Worm (Caenorhabditis elegans) whole organism, L3 larva: ENCODE data around the gene fbxc-29.

Source experiments
- R02D3.7 ChIP-seq: fragments of 150-350 bp; optimal IDR thresholded peaks from 2 replicates; lab custom pipeline; 2014; ENCODE audit warnings: missing biosample characterization, missing genetic modification characterization
- ZK546.5 ChIP-seq: sonication (generic microtip); optimal IDR thresholded peaks from 2 replicates; lab custom pipeline; 2017; ENCODE audit warnings: missing biosample characterization, missing genetic modification characterization
- aly-2 ChIP-seq: fragments of 150-350 bp; optimal IDR thresholded peaks from 2 replicates; lab custom pipeline; 2014; ENCODE audit warnings: missing biosample characterization, missing genetic modification characterization
- ceh-16 ChIP-seq: sonication (generic microtip); optimal IDR thresholded peaks from 2 replicates; lab custom pipeline; 2017; ENCODE audit warnings: missing biosample characterization, missing genetic modification characterization
- ceh-28 ChIP-seq: fragments of 150-350 bp; optimal IDR thresholded peaks from 2 replicates; lab custom pipeline; 2014; ENCODE audit warnings: missing biosample characterization, missing genetic modification reagents, missing genetic modification characterization
- ceh-82 ChIP-seq: fragments of 150-350 bp; optimal IDR thresholded peaks from 2 replicates; lab custom pipeline; 2014; ENCODE audit warnings: missing biosample characterization, missing genetic modification characterization
- daf-12 ChIP-seq: fragments of 150-350 bp; optimal IDR thresholded peaks from 2 replicates; lab custom pipeline; 2014; ENCODE audit warnings: missing biosample characterization, missing genetic modification reagents, missing genetic modification characterization
- egl-27 ChIP-seq: sonication (generic microtip); optimal IDR thresholded peaks from 4 replicates; lab custom pipeline; 2017; ENCODE audit warnings: missing biosample characterization, missing genetic modification reagents, missing genetic modification characterization
- elt-1 ChIP-seq: fragments of 150-350 bp; optimal IDR thresholded peaks from 2 replicates; lab custom pipeline; 2014; ENCODE audit warnings: missing biosample characterization, missing genetic modification characterization
- elt-2 ChIP-seq: sonication (generic microtip); optimal IDR thresholded peaks from 2 replicates; lab custom pipeline; 2016; ENCODE audit warnings: missing genetic modification reagents, mild to moderate bottlenecking, missing genetic modification characterization, missing compliant biosample characterization
- elt-3 ChIP-seq, 3 experiments: fragments of 150-350 bp in 1 of 3; sonication (generic microtip) in 2 of 3; optimal IDR thresholded peaks; 2 replicates in 2 of 3; 4 replicates in 1 of 3; lab custom pipeline; 2014 to 2017; ENCODE audit warnings: missing biosample characterization in 3 of 3, missing genetic modification characterization in 3 of 3
- fkh-10 ChIP-seq: sonication (generic microtip); optimal IDR thresholded peaks from 2 replicates; lab custom pipeline; 2017; ENCODE audit warnings: missing biosample characterization, missing genetic modification reagents, missing genetic modification characterization
- fkh-2 ChIP-seq: fragments of 150-350 bp; optimal IDR thresholded peaks from 2 replicates; lab custom pipeline; 2014; ENCODE audit warnings: missing biosample characterization, missing genetic modification reagents, missing genetic modification characterization
- fos-1 ChIP-seq: fragments of 150-350 bp; optimal IDR thresholded peaks from 2 replicates; lab custom pipeline; 2014; ENCODE audit warnings: missing biosample characterization, missing genetic modification characterization
- jun-1 ChIP-seq: fragments of 150-350 bp; optimal IDR thresholded peaks from 2 replicates; lab custom pipeline; 2014; ENCODE audit warnings: missing biosample characterization, missing genetic modification reagents, missing genetic modification characterization
- mdl-1 ChIP-seq: fragments of 150-350 bp; optimal IDR thresholded peaks from 2 replicates; lab custom pipeline; 2014; ENCODE audit warnings: missing biosample characterization, missing genetic modification characterization
- mml-1 ChIP-seq: fragments of 150-350 bp; sonication (generic microtip); optimal IDR thresholded peaks from 3 replicates; lab custom pipeline; 2014; ENCODE audit warnings: missing biosample characterization, missing genetic modification characterization
- nfya-1 ChIP-seq: sonication (generic microtip); optimal IDR thresholded peaks from 2 replicates; lab custom pipeline; 2017; ENCODE audit warnings: missing genetic modification characterization, mild to moderate bottlenecking, missing compliant biosample characterization, antibody characterized with exemption, moderate library complexity; ENCODE audit not compliant: insufficient read depth
- nhr-11 ChIP-seq: fragments of 150-350 bp; optimal IDR thresholded peaks from 2 replicates; lab custom pipeline; 2014; ENCODE audit warnings: missing biosample characterization, missing genetic modification characterization
- nhr-12 ChIP-seq: fragments of 150-350 bp; optimal IDR thresholded peaks from 2 replicates; lab custom pipeline; 2014; ENCODE audit warnings: missing biosample characterization, missing genetic modification characterization
- nhr-43 ChIP-seq: sonication (generic microtip); optimal IDR thresholded peaks from 2 replicates; lab custom pipeline; 2016; ENCODE audit warnings: mild to moderate bottlenecking, missing genetic modification characterization, missing compliant biosample characterization; ENCODE audit not compliant: poor library complexity, severe bottlenecking
- nhr-67 ChIP-seq: fragments of 150-350 bp; optimal IDR thresholded peaks from 2 replicates; lab custom pipeline; 2014; ENCODE audit warnings: missing biosample characterization, missing genetic modification characterization
- nhr-77 ChIP-seq: fragments of 150-350 bp; optimal IDR thresholded peaks from 2 replicates; lab custom pipeline; 2014; ENCODE audit warnings: missing biosample characterization, missing genetic modification characterization
- pha-4 ChIP-seq: fragments of 150-350 bp; optimal IDR thresholded peaks from 2 replicates; lab custom pipeline; 2014; ENCODE audit warnings: missing biosample characterization, missing genetic modification reagents, missing genetic modification characterization
- pqm-1 ChIP-seq: fragments of 150-350 bp; optimal IDR thresholded peaks from 2 replicates; lab custom pipeline; 2017; ENCODE audit warnings: missing biosample characterization, missing genetic modification characterization, inconsistent platforms
- sea-2 ChIP-seq: fragments of 150-350 bp; sonication (generic microtip); optimal IDR thresholded peaks from 4 replicates; lab custom pipeline; 2014; ENCODE audit warnings: missing biosample characterization, missing genetic modification reagents, missing genetic modification characterization
- skn-1 ChIP-seq: fragments of 150-350 bp; optimal IDR thresholded peaks from 2 replicates; lab custom pipeline; 2014; ENCODE audit warnings: missing biosample characterization, missing genetic modification characterization
- snpc-4 ChIP-seq: fragments of 150-350 bp; optimal IDR thresholded peaks from 2 replicates; lab custom pipeline; 2014; ENCODE audit warnings: missing biosample characterization, missing genetic modification characterization
- tbx-2 ChIP-seq: sonication (generic microtip); optimal IDR thresholded peaks from 2 replicates; lab custom pipeline; 2016; ENCODE audit warnings: mild to moderate bottlenecking, missing genetic modification characterization, missing compliant biosample characterization
- unc-39 ChIP-seq: sonication (generic microtip); optimal IDR thresholded peaks from 4 replicates; lab custom pipeline; 2017; ENCODE audit warnings: missing biosample characterization, missing genetic modification characterization
- zag-1 ChIP-seq: fragments of 150-350 bp; optimal IDR thresholded peaks from 2 replicates; lab custom pipeline; 2014; ENCODE audit warnings: missing biosample characterization, missing genetic modification characterization
- ztf-4 ChIP-seq: fragments of 150-350 bp; optimal IDR thresholded peaks from 2 replicates; lab custom pipeline; 2014; ENCODE audit warnings: missing biosample characterization, missing genetic modification characterization

fbxc-29 gene

DNA sequence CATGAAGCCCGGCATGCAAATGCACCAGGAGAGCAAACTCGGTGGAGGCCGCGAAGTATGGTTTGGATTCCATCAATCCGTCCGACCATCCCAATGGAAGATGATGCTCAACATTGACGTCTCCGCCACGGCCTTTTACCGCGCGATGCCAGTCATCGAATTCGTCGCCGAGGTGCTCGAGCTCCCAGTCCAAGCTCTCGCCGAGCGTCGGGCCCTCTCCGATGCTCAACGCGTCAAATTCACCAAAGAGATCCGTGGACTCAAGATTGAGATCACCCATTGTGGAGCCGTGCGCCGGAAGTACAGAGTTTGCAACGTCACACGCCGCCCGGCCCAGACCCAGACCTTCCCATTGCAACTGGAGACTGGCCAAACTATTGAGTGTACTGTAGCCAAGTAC lies 40.1 kb upstream of the fbxc-29 start:
- TF ChIP-seq jun-1 (tag; lab: Kevin White, UChicago) = no peak
- no peak for TF ChIP-seq nhr-67 (tag; lab: Kevin White, UChicago)
- TF ChIP-seq elt-3 (tag; optimal IDR thresholded peaks at IDR 0.05; lab: Kevin White, UChicago) = no peak

DNA sequence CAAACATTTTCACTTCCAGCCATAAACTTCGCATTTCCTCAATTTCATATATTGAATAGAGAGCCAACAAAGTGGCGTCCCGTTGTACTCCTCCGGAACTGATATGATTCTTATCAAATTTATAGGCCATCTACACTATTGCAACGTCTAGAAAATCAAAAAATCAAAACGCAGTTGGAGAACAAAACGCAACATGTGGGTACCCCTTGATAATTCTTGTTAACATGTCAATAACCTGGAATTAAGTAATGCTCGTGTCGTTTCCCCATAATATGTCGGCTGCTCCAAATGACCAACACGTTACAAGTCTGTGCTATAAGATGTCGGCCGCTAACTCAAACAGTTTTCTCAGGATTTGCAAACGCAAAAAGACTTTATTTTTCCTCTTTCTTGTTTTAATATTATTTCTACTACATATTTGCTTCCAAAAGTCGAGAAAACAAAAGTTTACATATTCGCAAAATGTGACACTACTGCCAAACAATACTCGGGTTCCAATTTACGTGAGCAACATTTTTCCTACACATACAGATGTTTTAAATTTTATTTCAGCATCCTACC lies 35.1 kb upstream of the fbxc-29 start:
- peak; percentile 87 for TF ChIP-seq elt-2 (tag; lab: Kevin White, UChicago)
- no peak for TF ChIP-seq zag-1 (tag; lab: Kevin White, UChicago)
- no peak for TF ChIP-seq fkh-2 (tag; lab: Kevin White, UChicago)
- TF ChIP-seq elt-3 (tag; optimal IDR thresholded peaks at IDR 0.05; lab: Kevin White, UChicago) = no peak
- TF ChIP-seq snpc-4 (tag; lab: Kevin White, UChicago) = peak; percentile 23
- no peak for TF ChIP-seq R02D3.7 (tag; lab: Kevin White, UChicago)
- TF ChIP-seq pqm-1 (tag; lab: Kevin White, UChicago) = peak; percentile 46

DNA sequence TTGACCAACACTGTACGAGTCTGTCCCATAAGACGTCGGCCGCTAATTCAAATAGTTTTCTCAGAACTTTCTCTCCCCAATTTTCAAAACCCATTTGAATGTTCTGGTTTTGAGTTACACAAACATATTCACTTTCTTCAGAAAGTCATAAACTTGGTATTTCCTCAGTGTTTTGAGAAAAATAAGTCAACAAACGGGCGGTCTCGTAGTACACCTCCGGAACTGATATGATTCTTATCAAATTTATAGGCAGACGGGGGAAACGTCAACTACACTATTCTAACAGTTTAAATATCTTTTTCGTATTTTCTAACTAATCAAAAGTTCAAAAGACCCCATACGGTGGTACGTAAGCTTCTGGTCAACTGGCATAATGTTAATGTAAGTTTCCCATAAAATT lies 31.7 kb upstream of the fbxc-29 start:
- TF ChIP-seq nhr-43 = no peak
- no peak for TF ChIP-seq fkh-2 (tag; lab: Kevin White, UChicago)
- no peak for TF ChIP-seq mdl-1
- peak; percentile 2 for TF ChIP-seq pha-4 (tag; lab: Kevin White, UChicago)
- TF ChIP-seq jun-1 (tag; lab: Kevin White, UChicago) = no peak
- no peak for TF ChIP-seq nhr-77 (tag; lab: Kevin White, UChicago)
- TF ChIP-seq sea-2 (GFP tag; lab: Kevin White, UChicago) = no peak
- no peak for TF ChIP-seq ceh-82 (tag; lab: Kevin White, UChicago)
- TF ChIP-seq nhr-11 (tag; lab: Kevin White, UChicago) = no peak
- TF ChIP-seq nhr-67 (tag; lab: Kevin White, UChicago) = no peak
- TF ChIP-seq fos-1 (tag; lab: Kevin White, UChicago) = no peak
- TF ChIP-seq elt-2 (tag; lab: Kevin White, UChicago) = peak; percentile 73
- TF ChIP-seq ceh-16 (tag; lab: Kevin White, UChicago) = no peak
- no peak for TF ChIP-seq mml-1
- TF ChIP-seq zag-1 (tag; lab: Kevin White, UChicago) = no peak
- TF ChIP-seq, all 47 proteins: peak for 2

DNA sequence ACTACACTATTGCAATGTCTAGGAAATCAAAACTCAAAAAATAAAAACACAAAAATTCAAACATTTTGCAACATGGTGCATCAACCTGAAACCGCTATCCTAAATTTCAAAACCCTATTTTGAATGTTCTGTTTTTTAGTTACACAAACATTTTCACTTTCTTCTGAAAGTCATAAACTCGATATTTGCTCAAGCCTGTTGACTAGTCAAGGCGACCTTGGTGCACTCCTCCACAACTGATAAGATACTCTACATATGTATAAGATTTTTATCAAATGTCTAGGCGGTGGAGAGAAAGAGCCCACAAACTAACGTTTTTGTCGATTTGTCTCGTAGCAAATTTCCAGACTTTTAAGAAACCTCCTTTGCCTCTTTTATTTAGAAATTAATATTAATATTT lies 27.9 kb upstream of the fbxc-29 start, which contains the start of gene T07D3.4:
TSS of gene T07D3.4 (plus strand) at position 286 of the 400 bp plus-strand sequence.
- TF ChIP-seq pqm-1 (tag; lab: Kevin White, UChicago) (peak; percentile 13), elt-2 (tag; lab: Kevin White, UChicago) (peak; percentile 75), pha-4 (tag; lab: Kevin White, UChicago) (peak; percentile 36), ztf-4 (tag; lab: Kevin White, UChicago) (no peak)

DNA sequence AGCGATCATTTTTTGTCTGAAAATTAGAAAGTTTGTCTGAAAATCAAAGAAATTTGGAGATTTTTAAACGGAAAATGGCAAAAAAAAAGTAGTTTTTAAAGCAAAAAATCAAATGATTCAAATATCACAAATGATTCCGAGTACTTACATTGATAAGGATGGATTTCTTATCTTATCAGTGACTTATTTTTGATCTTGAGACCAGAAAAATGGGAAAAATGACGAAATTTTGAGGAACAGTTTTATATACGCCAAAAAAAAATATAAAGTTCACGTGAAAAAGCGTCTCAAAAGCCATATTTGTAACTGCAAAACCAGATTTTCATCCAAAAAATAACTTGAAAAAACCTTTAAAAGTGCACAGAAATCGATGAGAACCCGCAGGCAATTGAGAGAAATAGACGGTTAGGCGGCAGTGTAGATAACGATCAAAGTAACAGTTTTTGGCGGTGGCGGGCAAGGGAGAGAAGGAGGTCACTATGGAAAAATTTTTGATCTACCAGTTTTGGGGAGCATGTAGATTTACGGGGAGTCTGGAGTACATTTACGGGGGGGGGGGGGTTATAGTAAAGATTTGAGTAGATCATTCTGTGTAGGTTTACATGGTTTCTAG lies 15.1 kb upstream of the fbxc-29 start, which contains the start of gene T07D3.9:
TSS of gene T07D3.9 (minus strand) at position 194 of the 613 bp plus-strand sequence.
- no peak for TF ChIP-seq tbx-2 (tag; lab: Kevin White, UChicago)
- peak; percentile 83 for TF ChIP-seq pqm-1 (tag; lab: Kevin White, UChicago)
- peak; percentile 40 for TF ChIP-seq ceh-28 (tag; lab: Kevin White, UChicago)
- no peak for TF ChIP-seq unc-39
- peak; percentile 6 to 87 (median 76) for TF ChIP-seq elt-3 (tag; optimal IDR thresholded peaks at IDR 0.05; lab: Kevin White, UChicago)
- peak; percentile 38 for TF ChIP-seq egl-27 (tag; lab: Kevin White, UChicago)
- peak; percentile 3 for TF ChIP-seq jun-1 (tag; lab: Kevin White, UChicago)
- no peak for TF ChIP-seq aly-2
- peak; percentile 94 for TF ChIP-seq elt-2 (tag; lab: Kevin White, UChicago)

DNA sequence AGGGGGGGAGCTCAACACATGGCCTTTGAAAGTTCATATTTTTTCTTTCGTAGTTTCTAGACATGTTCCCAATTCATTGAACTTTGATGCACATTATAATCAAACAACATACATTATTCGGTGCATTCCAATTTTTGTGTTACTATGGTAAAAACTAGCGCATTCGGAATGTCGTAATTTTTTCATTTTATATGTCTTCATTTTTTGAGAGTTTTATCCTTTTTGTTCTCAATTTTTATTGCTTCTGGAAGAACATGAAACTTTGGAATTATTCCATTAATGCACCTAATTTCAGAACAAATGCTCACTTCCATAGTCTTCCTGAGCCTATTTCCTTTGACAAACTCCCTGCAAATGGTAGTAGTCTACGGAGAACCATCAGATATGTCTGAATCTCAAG lies 14.2 kb upstream of the fbxc-29 start, which contains the start of gene T07D3.2:
TSS of gene T07D3.2 (plus strand) at position 301 of the 400 bp plus-strand sequence.
- no peak for TF ChIP-seq fkh-2 (tag; lab: Kevin White, UChicago)
- no peak for TF ChIP-seq egl-27 (tag; lab: Kevin White, UChicago)
- TF ChIP-seq elt-1 (tag; lab: Kevin White, UChicago) = no peak
- TF ChIP-seq nhr-12 (tag; lab: Kevin White, UChicago) = no peak
- no peak for TF ChIP-seq nfya-1 (tag; lab: Kevin White, UChicago)
- TF ChIP-seq nhr-11 (tag; lab: Kevin White, UChicago) = no peak
- TF ChIP-seq ztf-4 (tag; lab: Kevin White, UChicago) = no peak
- no peak for TF ChIP-seq daf-12
- no peak for TF ChIP-seq mdl-1
- no peak for TF ChIP-seq pqm-1 (tag; lab: Kevin White, UChicago)
- TF ChIP-seq snpc-4 (tag; lab: Kevin White, UChicago) = no peak
- no peak for TF ChIP-seq mml-1
- TF ChIP-seq skn-1 = no peak
- TF ChIP-seq zag-1 (tag; lab: Kevin White, UChicago) = no peak
- TF ChIP-seq pha-4 (tag; lab: Kevin White, UChicago) = no peak
- TF ChIP-seq fkh-10 (GFP tag; lab: Kevin White, UChicago) = no peak
- no peak for TF ChIP-seq nhr-77 (tag; lab: Kevin White, UChicago)
- no peak for TF ChIP-seq ZK546.5 (tag; lab: Kevin White, UChicago)
- TF ChIP-seq, all 47 proteins: peak for 0
